Fruit fly (Drosophila melanogaster) whole organism, wandering third instar larva: Measurements from ENCODE around the gene CG11095.

ENCODE experiments used
- Abd-B ChIP-seq: fragments of >200 bp; optimal IDR thresholded peaks from 2 replicates; lab custom pipeline; 2017; ENCODE audit warnings: missing biosample characterization, missing genetic modification characterization
- CG32264 ChIP-seq: fragments of 200-800 bp; sonication (Bioruptor generic); optimal IDR thresholded peaks from 2 replicates; lab custom pipeline; 2016; ENCODE audit warnings: missing biosample characterization, missing genetic modification characterization
- CG9705 ChIP-seq: fragments of 200-800 bp; sonication (Bioruptor generic); optimal IDR thresholded peaks from 2 replicates; lab custom pipeline; 2018; ENCODE audit warnings: missing biosample characterization, mild to moderate bottlenecking, missing genetic modification characterization
- CrebA ChIP-seq: fragments of 200-800 bp; sonication (Bioruptor generic); optimal IDR thresholded peaks from 2 replicates; lab custom pipeline; 2016; ENCODE audit warnings: missing biosample characterization, mild to moderate bottlenecking, missing genetic modification characterization, borderline replicate concordance
- Dfd ChIP-seq: fragments of >200 bp; optimal IDR thresholded peaks from 2 replicates; lab custom pipeline; 2017; ENCODE audit warnings: missing biosample characterization, missing genetic modification characterization
- Dif ChIP-seq: fragments of 200-275, 200-300 bp; sonication (Bioruptor generic); optimal IDR thresholded peaks from 2 replicates; lab custom pipeline; 2018; ENCODE audit warnings: missing biosample characterization, missing genetic modification characterization; ENCODE audit not compliant: partially characterized antibody
- HLH106 ChIP-seq: fragments of 200-800 bp; optimal IDR thresholded peaks from 3 replicates; lab custom pipeline; 2019; ENCODE audit warnings: missing biosample characterization, mild to moderate bottlenecking, missing genetic modification characterization, moderate library complexity
- Hnf4 ChIP-seq: fragments of 200-800 bp; sonication (Bioruptor generic); optimal IDR thresholded peaks from 2 replicates; lab custom pipeline; 2016; ENCODE audit warnings: missing biosample characterization, mild to moderate bottlenecking, missing genetic modification characterization
- Hr83 ChIP-seq: fragments of 200-300 bp; sonication (Bioruptor generic); optimal IDR thresholded peaks from 2 replicates; lab custom pipeline; 2016; ENCODE audit warnings: missing biosample characterization, mild to moderate bottlenecking, missing genetic modification characterization, moderate library complexity; ENCODE audit not compliant: poor library complexity, severe bottlenecking
- Jra ChIP-seq: sonication (Bioruptor generic); optimal IDR thresholded peaks from 2 replicates; lab custom pipeline; 2016; ENCODE audit warnings: missing biosample characterization, missing genetic modification characterization
- Mio ChIP-seq: sonication (Bioruptor generic); optimal IDR thresholded peaks from 2 replicates; lab custom pipeline; 2016; ENCODE audit warnings: missing biosample characterization, missing genetic modification characterization
- Myc ChIP-seq: fragments of >200 bp; optimal IDR thresholded peaks from 2 replicates; lab custom pipeline; 2017
- N ChIP-seq: fragments of >200 bp; optimal IDR thresholded peaks from 2 replicates; lab custom pipeline; 2018; ENCODE audit warnings: missing biosample characterization, missing external identifiers, missing genetic modification characterization
- OdsH ChIP-seq: fragments of 200-800 bp; sonication (Bioruptor generic); optimal IDR thresholded peaks from 2 replicates; lab custom pipeline; 2016; ENCODE audit warnings: missing biosample characterization, mild to moderate bottlenecking, missing genetic modification characterization
- Rel ChIP-seq, 2 experiments: fragments of 200-800 bp; sonication (Bioruptor generic) in 1 of 2; optimal IDR thresholded peaks; 2 replicates in 1 of 2; 3 replicates in 1 of 2; lab custom pipeline; 2016 to 2019; ENCODE audit warnings: mild to moderate bottlenecking in 2 of 2, missing biosample characterization in 2 of 2, missing genetic modification characterization in 2 of 2, moderate library complexity in 1 of 2
- Sp1 ChIP-seq: fragments of 200-800 bp; sonication (Bioruptor generic); optimal IDR thresholded peaks from 3 replicates; lab custom pipeline; 2019; ENCODE audit warnings: missing biosample characterization, mild to moderate bottlenecking, missing genetic modification characterization, moderate library complexity
- Vsx2 ChIP-seq: fragments of 200-300, 225-300 bp; sonication (Bioruptor generic); optimal IDR thresholded peaks from 2 replicates; lab custom pipeline; 2018; ENCODE audit warnings: missing biosample characterization, missing genetic modification characterization; ENCODE audit not compliant: partially characterized antibody
- brk ChIP-seq: fragments of 200-800 bp; sonication (Bioruptor generic); optimal IDR thresholded peaks from 2 replicates; lab custom pipeline; 2016; ENCODE audit warnings: missing biosample characterization, mild to moderate bottlenecking, missing genetic modification characterization
- dl ChIP-seq, 2 experiments: fragments of 175-275, 200-275 bp in 1 of 2; fragments of 200-275 bp in 1 of 2; sonication (Bioruptor generic); optimal IDR thresholded peaks; lab custom pipeline; 2018; ENCODE audit warnings: mild to moderate bottlenecking in 2 of 2, missing biosample characterization in 2 of 2, missing genetic modification characterization in 2 of 2, moderate library complexity in 2 of 2; ENCODE audit not compliant: partially characterized antibody in 2 of 2, insufficient read depth in 1 of 2
- dmrt93B ChIP-seq: fragments of 200-800 bp; sonication (Bioruptor generic); optimal IDR thresholded peaks from 2 replicates; lab custom pipeline; 2018; ENCODE audit warnings: missing biosample characterization, mild to moderate bottlenecking, missing genetic modification characterization
- dsf ChIP-seq: sonication (Bioruptor generic); optimal IDR thresholded peaks from 2 replicates; lab custom pipeline; 2016; ENCODE audit warnings: missing biosample characterization, missing genetic modification characterization, borderline replicate concordance
- ey ChIP-seq: fragments of 200-800 bp; sonication (Bioruptor generic); optimal IDR thresholded peaks from 2 replicates; lab custom pipeline; 2016; ENCODE audit warnings: missing biosample characterization, missing genetic modification characterization
- foxo ChIP-seq, 2 experiments: fragments of 200-800 bp; sonication (Bioruptor generic); optimal IDR thresholded peaks; 2 replicates in 1 of 2; 3 replicates in 1 of 2; lab custom pipeline; 2016 to 2017; ENCODE audit warnings: missing biosample characterization in 2 of 2, missing genetic modification characterization in 2 of 2
- fru ChIP-seq: fragments of 200-800 bp; sonication (Bioruptor generic); optimal IDR thresholded peaks from 3 replicates; lab custom pipeline; 2016; ENCODE audit warnings: missing biosample characterization, mild to moderate bottlenecking, missing genetic modification characterization
- h ChIP-seq: fragments of 200-800 bp; sonication (Bioruptor generic); optimal IDR thresholded peaks from 3 replicates; lab custom pipeline; 2016; ENCODE audit warnings: missing biosample characterization, mild to moderate bottlenecking, missing genetic modification characterization
- jim ChIP-seq: fragments of 175-275, 200-325 bp; sonication (Bioruptor generic); optimal IDR thresholded peaks from 2 replicates; lab custom pipeline; 2016; ENCODE audit warnings: missing biosample characterization, mild to moderate bottlenecking, missing genetic modification characterization
- pan ChIP-seq: fragments of >200 bp; optimal IDR thresholded peaks from 2 replicates; lab custom pipeline; 2017
- psq ChIP-seq: fragments of 200-800 bp; sonication (Bioruptor generic); optimal IDR thresholded peaks from 3 replicates; lab custom pipeline; 2017; ENCODE audit warnings: missing biosample characterization, mild to moderate bottlenecking, missing genetic modification characterization, moderate library complexity
- sage ChIP-seq: fragments of 200-800 bp; sonication (Bioruptor generic); optimal IDR thresholded peaks from 2 replicates; lab custom pipeline; 2016; ENCODE audit warnings: missing biosample characterization, mild to moderate bottlenecking, missing genetic modification characterization
- sv ChIP-seq: fragments of 200-800 bp; sonication (Bioruptor generic); optimal IDR thresholded peaks from 3 replicates; lab custom pipeline; 2016; ENCODE audit warnings: missing biosample characterization, missing genetic modification characterization
- tai ChIP-seq: sonication (Bioruptor generic); optimal IDR thresholded peaks from 2 replicates; lab custom pipeline; 2016; ENCODE audit warnings: missing biosample characterization, missing genetic modification characterization
- usp ChIP-seq: fragments of >200 bp; optimal IDR thresholded peaks from 2 replicates; lab custom pipeline; 2017; ENCODE audit warnings: missing biosample characterization, missing genetic modification characterization
- woc ChIP-seq: sonication (Bioruptor generic); optimal IDR thresholded peaks from 2 replicates; lab custom pipeline; 2016; ENCODE audit warnings: missing biosample characterization, mild to moderate bottlenecking, missing genetic modification characterization

CG11095 gene

dm6 chrX:13818172-13818472, 6.6 kb downstream of the CG11095 start:
- TF ChIP-seq tai (GFP tag; lab: Kevin White, UChicago) (no peak), CG9705 (GFP tag; lab: Kevin White, UChicago) (no peak), CG32264 (GFP tag; lab: Kevin White, UChicago) (no peak), psq (GFP tag; lab: Kevin White, UChicago) (no peak)

- no peak for TF ChIP-seq fru (GFP tag; lab: Kevin White, UChicago)
- no peak for TF ChIP-seq sage
- TF ChIP-seq sv (GFP tag; lab: Kevin White, UChicago), result no peak
- TF ChIP-seq foxo (GFP tag; optimal IDR thresholded peaks at IDR 0.05; lab: Kevin White, UChicago), result no peak
- TF ChIP-seq Hnf4 (GFP tag; lab: Kevin White, UChicago), result no peak
- TF ChIP-seq pan (lab: Kevin White, UChicago), result no peak
- no peak for TF ChIP-seq HLH106 (tag; lab: Kevin White, UChicago)
- no peak for TF ChIP-seq dsf
- TF ChIP-seq N (GFP tag; lab: Kevin White, UChicago), result no peak
- TF ChIP-seq CG9705 (GFP tag; lab: Kevin White, UChicago), result no peak
- no peak for TF ChIP-seq Sp1 (GFP tag; lab: Kevin White, UChicago)
- TF ChIP-seq dmrt93B (GFP tag; lab: Kevin White, UChicago), result no peak
- no peak for TF ChIP-seq Myc (lab: Kevin White, UChicago)
- no peak for TF ChIP-seq Rel (GFP tag; optimal IDR thresholded peaks at IDR 0.05; lab: Kevin White, UChicago)
- no peak for TF ChIP-seq Rel (tag; optimal IDR thresholded peaks at IDR 0.05; lab: Kevin White, UChicago)
- TF ChIP-seq Vsx2, result no peak
- no peak for TF ChIP-seq dl (GFP tag; optimal IDR thresholded peaks at IDR 0.05; lab: Kevin White, UChicago; ENCODE audit: insufficient read depth in 1 of 2, partially characterized antibody in 2 of 2)
- TF ChIP-seq woc (GFP tag; lab: Kevin White, UChicago), result no peak
Observed at dm6 chrX:13818841-13819240, 7.4 kb downstream of the CG11095 start.

- TF ChIP-seq dl (GFP tag; optimal IDR thresholded peaks at IDR 0.05; lab: Kevin White, UChicago; ENCODE audit: insufficient read depth in 1 of 2, partially characterized antibody in 2 of 2), result no peak
Observed at dm6 chrX:13819682-13820081, 8.2 kb downstream of the CG11095 start.

dm6 chrX:13820310-13821038, 9.0 kb downstream of the CG11095 start:
- TF ChIP-seq foxo (GFP tag; optimal IDR thresholded peaks at IDR 0.05; lab: Kevin White, UChicago) (no peak), OdsH (GFP tag; lab: Kevin White, UChicago) (no peak), sv (GFP tag; lab: Kevin White, UChicago) (peak; percentile 13)

- TF ChIP-seq foxo (GFP tag; optimal IDR thresholded peaks at IDR 0.05; lab: Kevin White, UChicago), result peak in 1 of 2 experiments; percentile 37
- TF ChIP-seq HLH106 (tag; lab: Kevin White, UChicago), result peak; percentile 17
- TF ChIP-seq psq (GFP tag; lab: Kevin White, UChicago), result peak; percentile 84
- peak; percentile 28 for TF ChIP-seq Sp1 (GFP tag; lab: Kevin White, UChicago)
- no peak for TF ChIP-seq sv (GFP tag; lab: Kevin White, UChicago)
- TF ChIP-seq h (GFP tag; lab: Kevin White, UChicago), result peak; percentile 6
- peak; percentile 24 for TF ChIP-seq fru (GFP tag; lab: Kevin White, UChicago)
- TF ChIP-seq tai (GFP tag; lab: Kevin White, UChicago), result no peak
Observed at dm6 chrX:13821039-13821774, 9.7 kb downstream of the CG11095 start.

- TF ChIP-seq Hr83 (GFP tag; lab: Kevin White, UChicago) (peak; percentile 66), Sp1 (GFP tag; lab: Kevin White, UChicago) (peak; percentile 23), usp (GFP tag; lab: Kevin White, UChicago) (no peak), Abd-B (GFP tag; lab: Kevin White, UChicago) (no peak), fru (GFP tag; lab: Kevin White, UChicago) (no peak), Jra (GFP tag; lab: Kevin White, UChicago) (peak; percentile 12), h (GFP tag; lab: Kevin White, UChicago) (peak; percentile 47), OdsH (GFP tag; lab: Kevin White, UChicago) (peak; percentile 15), CrebA (GFP tag; lab: Kevin White, UChicago) (no peak), Vsx2 (no peak), CG9705 (GFP tag; lab: Kevin White, UChicago) (no peak), Dfd (no peak), Myc (lab: Kevin White, UChicago) (no peak), Mio (GFP tag; lab: Kevin White, UChicago) (no peak), jim (GFP tag; lab: Kevin White, UChicago) (no peak), ey (GFP tag; lab: Kevin White, UChicago) (no peak), Rel (GFP tag; optimal IDR thresholded peaks at IDR 0.05; lab: Kevin White, UChicago) (no peak), Rel (tag; optimal IDR thresholded peaks at IDR 0.05; lab: Kevin White, UChicago) (peak; percentile 38), pan (lab: Kevin White, UChicago) (no peak), brk (GFP tag; lab: Kevin White, UChicago) (no peak), psq (GFP tag; lab: Kevin White, UChicago) (peak; percentile 63), Dif (peak; percentile 41)
Observed at dm6 chrX:13821775-13822493, 10.4 kb downstream of the CG11095 start, which contains the start of gene Clic. TSS of gene Clic (minus strand) at chrX:13822307.
